Worm (Caenorhabditis elegans) whole organism, midembryonic: ENCODE measurements around the gene K08E4.7.
A peak's percentile ranks its signal among the peaks of the same experiment; 100 is the strongest.

Source experiments
- T22C8.4 ChIP-seq: fragments of 200-800 bp; sonication (Bioruptor generic); IDR thresholded peaks from 2 replicates; pipeline ENCODE4 v1.3.6; 2022; ENCODE audit warnings: missing genetic modification characterization, missing compliant biosample characterization
- cog-1 ChIP-seq: sonication (generic microtip); optimal IDR thresholded peaks from 2 replicates; lab custom pipeline; 2016; ENCODE audit warnings: missing genetic modification characterization, missing compliant biosample characterization
- flt-1 ChIP-seq: fragments of 200-800 bp; sonication (Bioruptor generic); IDR thresholded peaks from 2 replicates; pipeline ENCODE4 v1.3.6; 2022; ENCODE audit warnings: missing genetic modification characterization, missing compliant biosample characterization
- klf-2 ChIP-seq: fragments of 200-800 bp; sonication (Bioruptor generic); conservative IDR thresholded peaks from 2 replicates; pipeline ENCODE4 v1.3.6; 2022; ENCODE audit warnings: missing genetic modification reagents, missing genetic modification characterization, missing compliant biosample characterization
- med-1 ChIP-seq: sonication (generic microtip); optimal IDR thresholded peaks from 2 replicates; lab custom pipeline; 2017; ENCODE audit warnings: missing genetic modification characterization, mild to moderate bottlenecking, missing compliant biosample characterization, antibody characterized with exemption, missing genetic modification reagents; ENCODE audit not compliant: insufficient read depth
- ref-1 ChIP-seq: fragments of 200-800 bp; sonication (Bioruptor generic); conservative IDR thresholded peaks from 2 replicates; pipeline ENCODE4 v1.3.6; 2022; ENCODE audit warnings: missing genetic modification reagents, missing genetic modification characterization, missing compliant biosample characterization
- tab-1 ChIP-seq: fragments of 200-800 bp; sonication (Bioruptor generic); IDR thresholded peaks from 2 replicates; pipeline ENCODE4 v1.3.6; 2022; ENCODE audit warnings: missing genetic modification characterization, missing compliant biosample characterization
- ztf-23 ChIP-seq: fragments of 200-800 bp; sonication (Bioruptor generic); IDR thresholded peaks from 2 replicates; pipeline ENCODE4 v1.3.6; 2022; ENCODE audit warnings: missing genetic modification reagents, missing genetic modification characterization, missing compliant biosample characterization
- ztf-29 ChIP-seq: fragments of 200-800 bp; sonication (Bioruptor generic); IDR thresholded peaks from 2 replicates; pipeline ENCODE4 v1.3.6; 2022; ENCODE audit warnings: missing genetic modification reagents, missing genetic modification characterization, missing compliant biosample characterization

The K08E4.7 gene

DNA sequence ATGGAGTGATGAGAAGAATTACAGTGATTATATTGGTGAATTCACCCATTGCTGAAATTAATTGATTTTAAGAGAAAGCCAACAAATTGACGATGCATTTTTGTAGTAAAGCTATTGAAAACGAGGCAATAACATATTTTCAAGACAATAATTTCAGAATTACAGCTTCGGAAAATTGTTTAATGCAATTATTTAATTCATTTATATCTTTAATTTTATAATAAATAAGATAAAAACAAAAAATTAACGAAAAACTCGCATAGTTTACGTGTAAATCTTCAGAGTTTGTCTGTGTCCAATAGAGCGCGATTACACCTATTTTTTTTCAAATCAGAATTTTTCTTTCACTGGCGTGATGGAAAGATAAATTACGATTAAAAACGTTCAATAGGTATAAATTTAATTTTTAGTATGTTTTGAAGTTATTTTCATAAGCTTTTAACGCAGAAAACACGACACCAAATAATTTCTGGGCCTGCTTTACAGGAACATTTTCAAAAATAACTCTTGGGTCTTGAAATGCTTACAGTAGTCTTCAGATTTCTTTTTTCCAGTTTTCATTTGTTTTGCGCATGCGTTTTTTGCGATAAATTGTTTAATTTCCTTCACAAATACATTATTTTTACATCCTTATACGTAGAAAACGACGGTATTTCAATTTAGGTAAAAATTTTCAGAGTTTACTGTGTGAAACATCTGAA, 2.7 kb downstream of the K08E4.7 start, which contains the start of gene tmed-1:
Gene tmed-1, minus strand, starts transcription at position 51 of the 701 bp plus-strand sequence.
- TF ChIP-seq ztf-23: no peak
- TF ChIP-seq flt-1 (GFP tag; lab: Robert Waterston, UW): no peak
- no peak for TF ChIP-seq tab-1
- no peak for TF ChIP-seq cog-1 (tag; lab: Kevin White, UChicago)
- TF ChIP-seq ref-1 (GFP tag; lab: Robert Waterston, UW): no peak

DNA sequence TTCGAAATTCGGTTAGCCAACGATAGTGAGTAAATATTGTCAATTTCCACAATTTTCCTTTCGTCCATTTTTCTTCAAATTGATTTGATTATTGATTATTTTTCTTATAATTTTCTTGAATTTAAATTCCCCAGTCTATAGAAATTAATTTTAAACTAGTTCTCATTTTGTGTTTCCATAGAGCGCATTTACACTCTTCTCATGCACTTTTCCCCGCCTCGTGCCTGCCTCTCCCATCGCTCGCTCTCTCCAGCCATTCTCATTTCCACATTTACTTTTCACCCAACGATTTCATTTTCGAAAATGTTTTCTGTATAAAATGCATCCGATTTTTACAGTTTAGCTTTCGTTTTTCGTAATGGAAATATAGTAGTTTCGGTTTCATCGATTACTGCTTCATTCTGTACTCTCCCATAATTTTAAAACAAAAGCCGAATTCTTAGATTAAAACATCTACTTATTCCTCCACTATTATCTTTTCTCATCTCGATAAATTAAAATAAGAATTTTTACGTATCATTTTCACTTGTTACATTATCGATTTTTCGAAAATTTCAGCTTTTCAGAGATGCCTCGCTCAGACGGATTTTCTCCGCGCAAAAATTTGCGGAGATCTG, 3.4 kb downstream of the K08E4.7 start, which contains the start of gene lex-1:
Gene lex-1, plus strand, starts transcription at position 567 of the 617 bp plus-strand sequence.
- no peak for TF ChIP-seq T22C8.4 (GFP tag; lab: Robert Waterston, UW)
- TF ChIP-seq cog-1 (tag; lab: Kevin White, UChicago): no peak
- TF ChIP-seq klf-2 (GFP tag; lab: Robert Waterston, UW): no peak
- TF ChIP-seq flt-1 (GFP tag; lab: Robert Waterston, UW): no peak
- TF ChIP-seq ztf-23: no peak
- no peak for TF ChIP-seq ref-1 (GFP tag; lab: Robert Waterston, UW)
- no peak for TF ChIP-seq ztf-29 (GFP tag; lab: Robert Waterston, UW)
- TF ChIP-seq med-1 (GFP tag; lab: Kevin White, UChicago): no peak
- TF ChIP-seq tab-1: no peak

DNA sequence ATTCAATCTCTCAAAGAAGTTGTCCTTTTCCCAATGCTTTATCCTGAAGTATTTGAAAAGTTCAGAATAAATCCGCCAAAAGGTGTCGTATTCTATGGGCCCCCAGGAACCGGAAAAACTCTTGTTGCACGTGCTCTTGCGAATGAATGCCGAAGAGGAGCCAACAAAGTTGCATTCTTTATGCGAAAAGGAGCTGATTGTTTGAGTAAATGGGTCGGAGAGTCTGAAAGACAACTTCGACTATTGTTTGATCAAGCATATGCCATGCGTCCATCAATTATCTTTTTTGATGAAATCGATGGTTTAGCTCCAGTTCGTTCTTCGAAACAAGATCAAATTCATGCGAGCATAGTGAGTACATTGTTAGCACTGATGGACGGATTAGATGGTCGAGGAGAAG, 5.2 kb downstream of the K08E4.7 start:
- TF ChIP-seq ref-1 (GFP tag; lab: Robert Waterston, UW) (no peak), med-1 (GFP tag; lab: Kevin White, UChicago) (no peak), cog-1 (tag; lab: Kevin White, UChicago) (no peak), ztf-23 (no peak), klf-2 (GFP tag; lab: Robert Waterston, UW) (no peak), flt-1 (GFP tag; lab: Robert Waterston, UW) (no peak), ztf-29 (GFP tag; lab: Robert Waterston, UW) (no peak)

DNA sequence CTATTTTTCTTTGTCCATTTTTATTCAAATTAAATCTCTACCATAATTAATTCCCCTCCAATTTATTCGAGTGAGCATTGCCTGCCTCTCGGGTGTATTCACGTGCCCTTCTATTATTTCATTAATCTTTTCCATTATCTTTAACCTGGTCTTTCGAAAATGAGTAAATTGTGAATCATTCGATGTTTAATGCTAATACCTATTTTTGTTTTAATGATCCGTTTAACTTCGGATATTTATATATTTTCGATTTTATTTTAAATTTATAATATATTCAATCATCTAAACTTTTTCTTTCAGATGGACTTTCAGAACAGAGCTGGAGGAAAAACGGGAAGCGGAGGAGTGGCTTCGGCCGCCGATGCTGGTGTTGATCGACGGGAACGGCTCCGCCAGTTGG, 8.6 kb downstream of the K08E4.7 start, which contains the start of gene repo-1:
Gene repo-1, plus strand, starts transcription at position 301 of the 400 bp plus-strand sequence.
- TF ChIP-seq tab-1: no peak
- no peak for TF ChIP-seq ztf-23

DNA sequence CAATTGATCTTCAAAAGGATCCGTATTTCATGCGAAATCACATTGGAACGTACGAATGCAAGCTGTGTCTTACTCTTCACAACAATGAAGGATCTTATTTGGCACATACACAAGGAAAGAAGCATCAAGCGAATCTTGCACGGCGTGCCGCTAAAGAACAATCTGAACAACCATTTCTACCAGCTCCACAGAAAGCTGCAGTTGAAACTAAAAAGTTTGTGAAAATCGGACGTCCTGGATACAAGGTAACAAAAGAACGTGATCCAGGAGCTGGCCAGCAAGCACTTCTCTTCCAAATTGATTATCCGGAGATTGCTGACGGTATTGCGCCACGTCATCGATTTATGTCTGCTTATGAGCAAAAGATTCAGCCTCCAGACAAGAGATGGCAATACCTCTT, 9.0 kb downstream of the K08E4.7 start:
- TF ChIP-seq flt-1 (GFP tag; lab: Robert Waterston, UW) (no peak), ztf-23 (no peak)

DNA sequence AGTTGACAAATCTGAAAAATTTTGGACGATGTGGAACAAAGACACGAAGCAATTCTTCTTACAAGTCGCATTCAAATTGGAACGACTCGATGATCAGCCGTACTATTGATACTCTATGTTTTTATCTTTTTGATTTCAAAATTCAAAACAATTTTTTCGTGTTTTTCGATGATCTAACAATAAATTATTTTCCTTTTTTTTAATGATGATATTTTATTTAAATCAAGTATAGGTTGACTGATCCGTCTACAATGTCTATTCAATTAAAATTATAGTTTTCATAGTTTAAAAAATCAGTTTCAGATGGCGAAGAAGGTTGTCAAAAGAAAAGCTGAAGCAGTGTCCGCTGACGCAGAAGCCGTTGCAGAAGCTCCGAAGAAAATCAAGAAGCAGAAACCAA, 9.5 kb downstream of the K08E4.7 start, which contains the start of gene rbm-34:
Gene rbm-34, plus strand, starts transcription at position 301 of the 400 bp plus-strand sequence.
- TF ChIP-seq cog-1 (tag; lab: Kevin White, UChicago): no peak
- TF ChIP-seq tab-1: no peak
- no peak for TF ChIP-seq med-1 (GFP tag; lab: Kevin White, UChicago)
- no peak for TF ChIP-seq ztf-23
- TF ChIP-seq ztf-29 (GFP tag; lab: Robert Waterston, UW): no peak
- TF ChIP-seq flt-1 (GFP tag; lab: Robert Waterston, UW): no peak
- no peak for TF ChIP-seq klf-2 (GFP tag; lab: Robert Waterston, UW)
- no peak for TF ChIP-seq T22C8.4 (GFP tag; lab: Robert Waterston, UW)
- TF ChIP-seq ref-1 (GFP tag; lab: Robert Waterston, UW): no peak

DNA sequence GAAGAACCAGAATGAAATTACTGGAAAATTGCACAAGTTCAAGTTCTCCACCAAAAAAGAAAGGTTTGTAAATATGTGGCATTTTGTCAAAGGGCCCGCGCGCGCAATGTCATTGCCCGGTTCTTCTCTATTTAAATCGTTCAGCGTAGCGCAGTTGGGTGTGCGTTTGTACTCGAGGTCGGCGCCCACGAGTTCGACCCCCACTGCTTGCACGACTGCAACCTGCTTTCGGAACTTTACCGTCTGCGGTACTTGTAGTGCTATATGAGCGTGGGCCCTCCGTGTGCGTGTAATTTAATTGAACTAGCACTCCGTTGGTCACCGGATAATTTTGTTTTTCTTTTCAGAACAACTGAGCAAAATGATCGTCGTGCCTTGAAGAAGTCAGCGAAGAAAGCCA, 10.9 kb downstream of the K08E4.7 start:
- peak; percentile 67 for TF ChIP-seq ztf-29 (GFP tag; lab: Robert Waterston, UW)
- peak; percentile 78 for TF ChIP-seq flt-1 (GFP tag; lab: Robert Waterston, UW)
- peak; percentile 77 for TF ChIP-seq ztf-23
- peak; percentile 50 for TF ChIP-seq med-1 (GFP tag; lab: Kevin White, UChicago)
- peak; percentile 15; the same call in 1 of the 2 replicates for TF ChIP-seq klf-2 (GFP tag; lab: Robert Waterston, UW)
- TF ChIP-seq T22C8.4 (GFP tag; lab: Robert Waterston, UW): peak; percentile 57; the same call in 1 of the 2 replicates
- peak; percentile 37 for TF ChIP-seq cog-1 (tag; lab: Kevin White, UChicago)
- TF ChIP-seq ref-1 (GFP tag; lab: Robert Waterston, UW): peak; percentile 56; the same call in 1 of the 2 replicates
- TF ChIP-seq tab-1: peak; percentile 84

DNA sequence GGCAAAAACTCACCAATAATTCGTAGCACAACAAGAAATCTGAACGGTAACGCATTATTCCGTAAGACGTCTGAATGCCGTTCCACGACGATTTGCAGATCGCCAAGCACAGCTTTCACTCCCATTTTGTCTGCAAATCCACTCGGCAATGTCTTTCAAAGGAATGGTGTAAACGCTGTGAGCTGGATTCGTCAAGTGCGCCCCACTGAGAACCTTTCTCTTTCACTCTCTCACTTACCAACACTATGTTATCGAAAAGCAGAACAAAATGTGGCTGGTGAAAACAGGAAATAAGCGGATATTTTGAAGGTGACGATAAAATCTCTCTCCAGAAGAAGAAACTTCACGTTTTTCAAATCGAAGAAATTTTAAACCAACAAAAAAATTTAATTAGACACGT, 13.3 kb downstream of the K08E4.7 start:
- TF ChIP-seq ztf-29 (GFP tag; lab: Robert Waterston, UW): no peak
- no peak for TF ChIP-seq tab-1
- no peak for TF ChIP-seq med-1 (GFP tag; lab: Kevin White, UChicago)
- no peak for TF ChIP-seq ztf-23
- no peak for TF ChIP-seq T22C8.4 (GFP tag; lab: Robert Waterston, UW)
- no peak for TF ChIP-seq flt-1 (GFP tag; lab: Robert Waterston, UW)
- no peak for TF ChIP-seq klf-2 (GFP tag; lab: Robert Waterston, UW)
- no peak for TF ChIP-seq ref-1 (GFP tag; lab: Robert Waterston, UW)

DNA sequence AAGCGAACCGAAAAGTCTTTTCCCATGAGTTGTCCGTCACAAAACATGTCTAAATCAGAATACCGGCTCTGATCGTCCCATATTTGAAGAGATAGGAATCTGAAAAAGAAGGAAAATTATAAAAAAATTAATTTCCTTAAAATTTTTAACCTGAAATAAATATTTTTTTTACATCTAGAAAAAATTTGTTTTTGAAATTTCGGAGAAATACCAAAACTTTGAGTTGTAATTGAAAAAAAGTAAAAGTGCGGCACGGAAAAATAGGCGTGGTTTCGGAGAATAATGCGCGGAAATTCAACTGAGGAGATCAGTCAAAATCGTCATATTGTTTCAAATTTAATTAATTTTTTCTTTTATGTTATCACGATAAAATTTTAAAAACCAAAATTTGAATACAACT, 14.0 kb downstream of the K08E4.7 start, which contains the start of gene F11A10.6:
Gene F11A10.6, minus strand, starts transcription at position 101 of the 400 bp plus-strand sequence.
- TF ChIP-seq ref-1 (GFP tag; lab: Robert Waterston, UW): no peak
- no peak for TF ChIP-seq ztf-23
- TF ChIP-seq tab-1: no peak
- TF ChIP-seq T22C8.4 (GFP tag; lab: Robert Waterston, UW): no peak
- TF ChIP-seq klf-2 (GFP tag; lab: Robert Waterston, UW): no peak
- no peak for TF ChIP-seq cog-1 (tag; lab: Kevin White, UChicago)
- no peak for TF ChIP-seq ztf-29 (GFP tag; lab: Robert Waterston, UW)
- no peak for TF ChIP-seq med-1 (GFP tag; lab: Kevin White, UChicago)
- no peak for TF ChIP-seq flt-1 (GFP tag; lab: Robert Waterston, UW)
